Worm (Caenorhabditis elegans) whole organism, early embryonic: ENCODE measurements around the gene R05F9.9.

Experiments
- B0310.2 ChIP-seq: sonication (generic microtip); optimal IDR thresholded peaks from 2 replicates; lab custom pipeline; 2016; ENCODE audit warnings: mild to moderate bottlenecking, missing genetic modification characterization, missing compliant biosample characterization
- F13C5.2 ChIP-seq: sonication (generic microtip); optimal IDR thresholded peaks from 2 replicates; lab custom pipeline; 2017; ENCODE audit warnings: mild to moderate bottlenecking, missing genetic modification characterization, inconsistent platforms, missing compliant biosample characterization
- aly-1 ChIP-seq: sonication (generic microtip); optimal IDR thresholded peaks from 2 replicates; lab custom pipeline; 2016; ENCODE audit warnings: missing genetic modification characterization, missing compliant biosample characterization
- ama-1 ChIP-seq: fragments of 150-350 bp; optimal IDR thresholded peaks from 2 replicates; lab custom pipeline; 2014
- ceh-13 ChIP-seq: fragments of 200-800 bp; sonication (Bioruptor generic); optimal IDR thresholded peaks from 2 replicates; lab custom pipeline; 2018; ENCODE audit warnings: mild to moderate bottlenecking, missing genetic modification characterization, missing compliant biosample characterization
- ceh-36 ChIP-seq: sonication (generic microtip); optimal IDR thresholded peaks from 2 replicates; lab custom pipeline; 2016; ENCODE audit warnings: missing genetic modification characterization, inconsistent platforms, missing compliant biosample characterization
- ets-7 ChIP-seq: sonication (generic microtip); optimal IDR thresholded peaks from 2 replicates; lab custom pipeline; 2016; ENCODE audit warnings: missing genotype, missing genetic modification characterization, missing compliant biosample characterization
- flt-1 ChIP-seq: fragments of 200-800 bp; sonication (Bioruptor generic); IDR thresholded peaks from 2 replicates; pipeline ENCODE4 v1.3.6; 2022; ENCODE audit warnings: missing genetic modification characterization, missing compliant biosample characterization
- hmbx-1 ChIP-seq: sonication (generic microtip); optimal IDR thresholded peaks from 2 replicates; lab custom pipeline; 2016; ENCODE audit warnings: mild to moderate bottlenecking, missing genetic modification characterization, missing compliant biosample characterization
- hmg-4 ChIP-seq: fragments of 200-800 bp; sonication (Bioruptor generic); optimal IDR thresholded peaks from 2 replicates; lab custom pipeline; 2018; ENCODE audit warnings: mild to moderate bottlenecking, missing genetic modification characterization, missing compliant biosample characterization
- hnd-1 ChIP-seq: sonication (generic microtip); optimal IDR thresholded peaks from 2 replicates; lab custom pipeline; 2016; ENCODE audit warnings: missing genetic modification characterization, missing compliant biosample characterization
- pes-1 ChIP-seq: fragments of 200-800 bp; sonication (Bioruptor generic); IDR thresholded peaks from 2 replicates; pipeline ENCODE4 v1.3.6; 2022; ENCODE audit warnings: missing genetic modification reagents, missing genetic modification characterization, missing compliant biosample characterization
- scrt-1 ChIP-seq: fragments of 200-800 bp; sonication (Bioruptor generic); IDR thresholded peaks from 2 replicates; pipeline ENCODE4 v1.3.6; 2022; ENCODE audit warnings: missing genetic modification characterization, missing compliant biosample characterization
- sea-1 ChIP-seq: fragments of 200-800 bp; sonication (Bioruptor generic); conservative IDR thresholded peaks from 2 replicates; pipeline ENCODE4 v1.3.6; 2022; ENCODE audit warnings: missing genetic modification characterization, missing compliant biosample characterization
- tbx-11 ChIP-seq: fragments of 200-800 bp; sonication (Bioruptor generic); IDR thresholded peaks from 2 replicates; pipeline ENCODE4 v1.3.6; 2022; ENCODE audit warnings: missing genetic modification characterization, missing compliant biosample characterization
- tbx-37 ChIP-seq: fragments of 200-800 bp; sonication (Bioruptor generic); conservative IDR thresholded peaks from 2 replicates; pipeline ENCODE4 v1.3.6; 2022; ENCODE audit warnings: missing genetic modification reagents, missing genetic modification characterization, missing compliant biosample characterization
- tra-4 ChIP-seq: sonication (generic microtip); optimal IDR thresholded peaks from 2 replicates; lab custom pipeline; 2017; ENCODE audit warnings: missing genetic modification characterization, missing compliant biosample characterization

Gene R05F9.9

DNA sequence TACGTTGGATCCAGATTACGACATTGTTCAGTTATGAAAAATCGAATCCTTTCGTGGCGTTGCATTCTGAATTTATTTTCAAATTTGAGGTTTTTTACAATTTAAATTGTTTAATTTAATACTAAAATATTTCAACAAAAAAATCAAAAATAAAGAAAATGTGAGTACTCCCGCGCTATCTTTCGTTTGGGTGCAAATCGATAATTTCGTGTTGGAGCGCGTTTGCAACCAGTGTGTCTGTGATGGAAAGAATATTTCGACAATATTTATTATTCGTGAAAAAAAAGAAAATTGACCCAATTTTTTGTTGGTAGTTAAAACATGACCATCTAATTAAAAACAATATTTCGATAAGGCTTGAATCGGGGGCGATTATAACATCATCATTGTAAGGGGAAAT lies at the start of gene R05F9.9:
Gene R05F9.9 (minus strand): TSS at position 66 of the 400 bp plus-strand sequence.
- no peak for TF ChIP-seq B0310.2 (tag; lab: Kevin White, UChicago)
- no peak for TF ChIP-seq pes-1 (GFP tag; lab: Robert Waterston, UW)
- no peak for TF ChIP-seq tra-4 (tag; lab: Kevin White, UChicago)
- TF ChIP-seq ceh-36 (tag; lab: Kevin White, UChicago): no peak
- no peak for TF ChIP-seq aly-1 (tag; lab: Kevin White, UChicago)
- no peak for TF ChIP-seq tbx-11 (GFP tag; lab: Robert Waterston, UW)
- no peak for TF ChIP-seq ceh-13 (GFP tag; lab: Kevin White, UChicago)
- TF ChIP-seq F13C5.2 (tag; lab: Kevin White, UChicago): no peak
- TF ChIP-seq flt-1 (GFP tag; lab: Robert Waterston, UW): no peak
- no peak for TF ChIP-seq ama-1
- TF ChIP-seq hmg-4 (GFP tag; lab: Kevin White, UChicago): no peak
- TF ChIP-seq sea-1 (GFP tag; lab: Robert Waterston, UW): no peak
- TF ChIP-seq tbx-37: no peak
- TF ChIP-seq scrt-1: no peak
- TF ChIP-seq hnd-1 (tag; lab: Kevin White, UChicago): no peak

DNA sequence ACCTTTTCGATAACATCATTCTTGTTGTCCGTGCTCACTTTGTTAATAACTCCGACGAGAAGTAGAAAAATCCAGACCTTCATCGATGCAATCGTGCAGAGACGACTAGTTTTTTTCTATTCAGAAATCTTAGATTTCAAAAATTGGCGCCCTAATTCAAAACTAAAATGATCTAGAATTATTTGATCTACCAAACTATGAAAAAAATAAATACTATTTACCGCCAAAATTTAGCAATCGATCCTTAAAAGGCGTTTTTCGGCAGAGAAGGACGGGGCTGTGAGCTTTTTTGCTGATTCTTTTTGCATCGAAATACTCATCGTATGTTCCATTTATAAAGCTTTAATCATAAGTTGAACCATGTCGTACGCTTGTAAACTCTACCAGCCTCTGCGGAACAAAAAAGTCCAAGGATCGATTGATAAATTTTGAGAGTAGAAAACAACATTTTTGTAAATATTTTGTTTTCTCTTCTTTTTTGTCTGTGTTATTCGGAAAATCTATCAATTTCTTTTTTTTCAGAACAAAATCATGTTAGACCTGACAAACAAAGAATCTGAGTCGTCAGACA lies 47.6 kb upstream of the R05F9.9 start, which contains the start of the genes try-1 and zyg-12:
Gene try-1 (minus strand): TSS at position 148 of the 571 bp plus-strand sequence.
Gene zyg-12 (plus strand): TSS at position 521 of the 571 bp plus-strand sequence.
- TF ChIP-seq tra-4 (tag; lab: Kevin White, UChicago): no peak
- TF ChIP-seq hmbx-1: no peak
- TF ChIP-seq tbx-37: no peak
- TF ChIP-seq ets-7 (tag; lab: Kevin White, UChicago): no peak
- TF ChIP-seq B0310.2 (tag; lab: Kevin White, UChicago): no peak
- no peak for TF ChIP-seq ceh-36 (tag; lab: Kevin White, UChicago)
- no peak for TF ChIP-seq hnd-1 (tag; lab: Kevin White, UChicago)
- TF ChIP-seq F13C5.2 (tag; lab: Kevin White, UChicago): no peak
- no peak for TF ChIP-seq scrt-1
- TF ChIP-seq aly-1 (tag; lab: Kevin White, UChicago): no peak
- no peak for TF ChIP-seq ama-1
- TF ChIP-seq sea-1 (GFP tag; lab: Robert Waterston, UW): no peak
- TF ChIP-seq hmg-4 (GFP tag; lab: Kevin White, UChicago): no peak

DNA sequence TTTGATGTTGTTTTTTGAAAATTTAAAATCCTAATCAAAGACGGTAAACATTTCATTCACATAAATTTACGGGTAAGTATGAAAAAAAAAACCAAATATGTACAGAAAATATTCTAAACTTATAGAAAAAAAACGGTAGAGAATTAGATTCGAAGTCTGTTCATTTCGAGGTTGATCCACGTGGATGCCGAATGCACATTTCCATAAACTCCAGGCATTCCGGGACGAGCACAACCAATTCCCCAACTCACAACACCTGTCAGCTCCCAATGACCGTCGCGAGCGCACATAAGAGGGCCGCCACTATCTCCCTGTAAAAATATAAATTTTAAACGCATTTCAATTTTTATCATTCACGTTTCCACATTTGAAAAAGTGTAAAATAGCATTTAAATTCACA lies 46.2 kb upstream of the R05F9.9 start:
- TF ChIP-seq tbx-37: no peak
- TF ChIP-seq hmbx-1: no peak
- TF ChIP-seq hmg-4 (GFP tag; lab: Kevin White, UChicago): no peak
- no peak for TF ChIP-seq ets-7 (tag; lab: Kevin White, UChicago)
- TF ChIP-seq flt-1 (GFP tag; lab: Robert Waterston, UW): no peak
- TF ChIP-seq ceh-36 (tag; lab: Kevin White, UChicago): no peak
- no peak for TF ChIP-seq tbx-11 (GFP tag; lab: Robert Waterston, UW)

DNA sequence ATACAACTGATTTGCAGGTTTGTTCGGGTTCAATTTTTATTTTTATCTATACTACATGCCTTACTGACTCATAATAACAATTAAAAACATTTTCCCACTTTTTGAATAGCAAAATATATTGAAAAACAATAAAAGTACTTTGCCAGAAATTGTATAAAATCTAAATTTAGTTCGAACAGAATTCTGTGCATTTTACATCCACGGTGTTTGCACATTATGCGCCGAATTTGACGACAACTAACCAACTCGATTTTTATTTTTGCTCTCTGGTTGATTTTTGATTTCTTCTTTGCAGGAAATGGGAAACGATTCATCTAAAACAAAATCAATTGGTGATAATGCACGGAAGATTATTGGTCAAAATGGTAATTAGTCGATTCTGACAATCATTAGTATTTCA lies 44.9 kb upstream of the R05F9.9 start:
- no peak for TF ChIP-seq tbx-37
- TF ChIP-seq ceh-13 (GFP tag; lab: Kevin White, UChicago): no peak
- no peak for TF ChIP-seq flt-1 (GFP tag; lab: Robert Waterston, UW)

DNA sequence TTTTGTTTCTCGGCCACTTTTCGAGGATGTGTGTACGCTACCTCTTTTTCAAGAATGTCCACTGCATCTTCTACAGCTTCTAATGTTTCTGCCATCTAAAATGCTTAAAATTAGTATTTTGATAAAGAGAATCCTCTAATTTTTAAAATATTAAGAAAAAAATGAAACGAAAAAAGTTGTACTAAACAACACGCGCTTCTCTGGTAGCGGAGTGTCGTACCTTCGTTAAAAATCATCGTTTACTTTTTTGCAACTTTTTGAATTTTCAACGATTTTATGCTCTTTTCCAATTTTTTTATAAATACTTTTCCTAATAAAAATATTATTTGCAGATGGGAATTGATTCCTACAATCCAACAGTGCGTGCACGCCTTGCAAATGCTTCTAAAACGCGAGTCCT lies 43.8 kb upstream of the R05F9.9 start, which contains the start of the genes gldi-11 and ZK546.2:
Gene gldi-11 (minus strand): TSS at position 95 of the 400 bp plus-strand sequence.
Gene ZK546.2 (plus strand): TSS at position 333 of the 400 bp plus-strand sequence.
- TF ChIP-seq B0310.2 (tag; lab: Kevin White, UChicago) (no peak), ceh-13 (GFP tag; lab: Kevin White, UChicago) (no peak), pes-1 (GFP tag; lab: Robert Waterston, UW) (no peak), ets-7 (tag; lab: Kevin White, UChicago) (no peak), flt-1 (GFP tag; lab: Robert Waterston, UW) (no peak), sea-1 (GFP tag; lab: Robert Waterston, UW) (no peak), scrt-1 (no peak), ceh-36 (tag; lab: Kevin White, UChicago) (no peak), hmbx-1 (no peak), tbx-11 (GFP tag; lab: Robert Waterston, UW) (no peak), hmg-4 (GFP tag; lab: Kevin White, UChicago) (no peak), F13C5.2 (tag; lab: Kevin White, UChicago) (no peak)

DNA sequence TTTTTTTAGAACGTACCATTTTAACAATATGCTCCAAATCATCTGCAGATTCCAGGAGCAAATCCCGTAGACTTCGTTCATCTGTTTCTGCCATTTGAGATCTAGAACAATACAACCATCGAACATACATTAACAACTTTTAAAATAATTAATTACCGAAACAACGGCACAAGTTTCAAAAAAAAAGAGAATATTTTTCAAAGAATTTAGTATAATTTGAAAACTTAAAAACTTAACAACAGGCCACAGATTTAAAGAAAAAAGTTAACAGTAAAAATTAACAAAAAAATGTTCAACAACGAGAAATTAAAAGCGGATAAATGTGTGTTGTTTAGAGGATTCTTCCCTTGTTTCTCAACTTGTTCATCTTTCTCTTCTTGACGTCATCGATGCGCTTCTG lies 41.9 kb upstream of the R05F9.9 start, which contains the start of gene mdt-4:
Gene mdt-4 (minus strand): TSS at position 101 of the 400 bp plus-strand sequence.
- TF ChIP-seq hnd-1 (tag; lab: Kevin White, UChicago) (no peak), scrt-1 (no peak), pes-1 (GFP tag; lab: Robert Waterston, UW) (no peak), F13C5.2 (tag; lab: Kevin White, UChicago) (no peak), ceh-13 (GFP tag; lab: Kevin White, UChicago) (no peak), tra-4 (tag; lab: Kevin White, UChicago) (no peak), sea-1 (GFP tag; lab: Robert Waterston, UW) (no peak), ama-1 (no peak), ceh-36 (tag; lab: Kevin White, UChicago) (no peak), ets-7 (tag; lab: Kevin White, UChicago) (no peak), flt-1 (GFP tag; lab: Robert Waterston, UW) (no peak)

DNA sequence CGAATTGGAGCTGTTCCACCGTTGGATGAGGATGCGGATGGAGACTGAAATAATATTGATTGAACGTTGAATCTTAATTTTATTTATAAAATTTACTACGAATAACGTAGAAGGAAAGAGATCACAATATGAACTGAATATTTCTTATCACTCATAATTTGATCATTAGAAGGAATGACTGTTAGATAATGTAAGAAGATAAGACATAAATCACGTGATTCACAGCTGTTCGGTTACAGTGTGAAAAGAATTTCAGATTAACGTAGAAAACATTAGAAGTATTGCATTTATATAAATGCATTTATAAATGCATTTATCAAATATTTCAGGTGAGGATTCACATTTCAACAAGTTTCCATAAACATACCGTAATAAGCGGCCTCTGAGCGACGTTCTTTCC lies 40.9 kb upstream of the R05F9.9 start:
- no peak for TF ChIP-seq tbx-11 (GFP tag; lab: Robert Waterston, UW)
- no peak for TF ChIP-seq ama-1
- TF ChIP-seq pes-1 (GFP tag; lab: Robert Waterston, UW): no peak
- no peak for TF ChIP-seq flt-1 (GFP tag; lab: Robert Waterston, UW)
- TF ChIP-seq F13C5.2 (tag; lab: Kevin White, UChicago): no peak
- no peak for TF ChIP-seq hmbx-1
- no peak for TF ChIP-seq ets-7 (tag; lab: Kevin White, UChicago)
- no peak for TF ChIP-seq hmg-4 (GFP tag; lab: Kevin White, UChicago)
- TF ChIP-seq scrt-1: no peak
- no peak for TF ChIP-seq tra-4 (tag; lab: Kevin White, UChicago)
- TF ChIP-seq ceh-36 (tag; lab: Kevin White, UChicago): no peak
- no peak for TF ChIP-seq hnd-1 (tag; lab: Kevin White, UChicago)
- TF ChIP-seq B0310.2 (tag; lab: Kevin White, UChicago): no peak
